Fruit fly (Drosophila melanogaster): ENCODE measurements around the gene salt.

Gene salt

dm6 chr3R:31771790-31772576 is 17.5 kb upstream of the salt start, which contains the start of the genes betaGlu and sip3 (continued):
- TF ChIP-seq oc (tag; optimal IDR thresholded peaks at IDR 0.05) = no peak
- no peak for TF ChIP-seq CG31224 (GFP tag; IDR thresholded peaks at IDR 0.05)
- no peak for TF ChIP-seq CG11560 (tag; IDR thresholded peaks at IDR 0.05)
- TF ChIP-seq HLH4C (GFP tag; IDR thresholded peaks at IDR 0.05; ENCODE audit: partially characterized antibody) = peak; percentile 93
- TF ChIP-seq Hr51 (GFP tag; optimal IDR thresholded peaks at IDR 0.05) = no peak
- no peak for TF ChIP-seq Vsx1 (GFP tag; optimal IDR thresholded peaks at IDR 0.05)
- TF ChIP-seq pnt (GFP tag; optimal IDR thresholded peaks at IDR 0.05) = no peak
- TF ChIP-seq CG9797 (GFP tag; optimal IDR thresholded peaks at IDR 0.05) = peak; percentile 52
- TF ChIP-seq CG5953 (GFP tag; IDR thresholded peaks at IDR 0.05) = no peak
- no peak for TF ChIP-seq CG15269 (tag; optimal IDR thresholded peaks at IDR 0.05)
- peak; percentile 91 for TF ChIP-seq nerfin-2 (GFP tag; IDR thresholded peaks at IDR 0.05; ENCODE audit: partially characterized antibody)
- peak; percentile 89 for TF ChIP-seq vnd (GFP tag; IDR thresholded peaks at IDR 0.05; ENCODE audit: partially characterized antibody)
- no peak for TF ChIP-seq CG7745 (tag; optimal IDR thresholded peaks at IDR 0.05)
- TF ChIP-seq scrt (GFP tag; optimal IDR thresholded peaks at IDR 0.05) = no peak
- TF ChIP-seq H15 (GFP tag; IDR thresholded peaks at IDR 0.05) = no peak
- TF ChIP-seq Hr39 (optimal IDR thresholded peaks at IDR 0.05) = no peak
- TF ChIP-seq wdn (GFP tag; IDR thresholded peaks at IDR 0.05) = no peak
- TF ChIP-seq CG17186 (GFP tag; optimal IDR thresholded peaks at IDR 0.05) = peak; percentile 55
- TF ChIP-seq ken (GFP tag; IDR thresholded peaks at IDR 0.05) = no peak
- no peak for TF ChIP-seq Gug (GFP tag; IDR thresholded peaks at IDR 0.05)
- no peak for TF ChIP-seq CG5245 (GFP tag; optimal IDR thresholded peaks at IDR 0.05)
- TF ChIP-seq Blimp-1 (GFP tag; optimal IDR thresholded peaks at IDR 0.05) = no peak
- TF ChIP-seq CG15696 (tag; optimal IDR thresholded peaks at IDR 0.05) = no peak
- TF ChIP-seq Pdp1 (GFP tag; optimal IDR thresholded peaks at IDR 0.05) = peak in 1 of 2 experiments; percentile 80
- no peak for TF ChIP-seq Fer3 (tag; optimal IDR thresholded peaks at IDR 0.05)
- TF ChIP-seq CG7963 (GFP tag; IDR thresholded peaks at IDR 0.05; ENCODE audit: partially characterized antibody) = peak; percentile 91
- TF ChIP-seq Stat92E (GFP tag; optimal IDR thresholded peaks at IDR 0.05) = no peak
- no peak for TF ChIP-seq CG30431 (GFP tag; optimal IDR thresholded peaks at IDR 0.05)
- no peak for TF ChIP-seq CG6254 (GFP tag; optimal IDR thresholded peaks at IDR 0.05)
- no peak for TF ChIP-seq CG11456 (GFP tag; IDR thresholded peaks at IDR 0.05)
- peak; percentile 13 for TF ChIP-seq Hsf (GFP tag; optimal IDR thresholded peaks at IDR 0.05)
- no peak for TF ChIP-seq Adf1 (GFP tag; IDR thresholded peaks at IDR 0.05)
- no peak for TF ChIP-seq Rx (GFP tag; IDR thresholded peaks at IDR 0.05)
- TF ChIP-seq dysf (GFP tag; IDR thresholded peaks at IDR 0.05) = no peak
- peak; percentile 41 for TF ChIP-seq CG8290 (GFP tag; optimal IDR thresholded peaks at IDR 0.05)
- TF ChIP-seq CG8290 (tag; optimal IDR thresholded peaks at IDR 0.05) = no peak
- peak; percentile 44 for TF ChIP-seq Abd-B (GFP tag; optimal IDR thresholded peaks at IDR 0.05)
- TF ChIP-seq eyg (GFP tag; optimal IDR thresholded peaks at IDR 0.05) = no peak
- peak; percentile 92 for TF ChIP-seq Opbp (GFP tag; IDR thresholded peaks at IDR 0.05; ENCODE audit: partially characterized antibody)
- TF ChIP-seq CG10267 (tag; optimal IDR thresholded peaks at IDR 0.05) = peak; percentile 37
- no peak for TF ChIP-seq Hey (tag; optimal IDR thresholded peaks at IDR 0.05)
- peak; percentile 20 for TF ChIP-seq sug (tag; optimal IDR thresholded peaks at IDR 0.05)
- TF ChIP-seq Dp (GFP tag; optimal IDR thresholded peaks at IDR 0.05) = peak; percentile 56
- no peak for TF ChIP-seq jumu (GFP tag; optimal IDR thresholded peaks at IDR 0.05)
- no peak for TF ChIP-seq Oli (tag; optimal IDR thresholded peaks at IDR 0.05)
- TF ChIP-seq CG6791 (GFP tag; IDR thresholded peaks at IDR 0.05; ENCODE audit: partially characterized antibody) = peak; percentile 90
- TF ChIP-seq gem (tag; optimal IDR thresholded peaks at IDR 0.05) = no peak
- TF ChIP-seq dm (GFP tag; optimal IDR thresholded peaks at IDR 0.05) = no peak
- TF ChIP-seq tio (GFP tag; optimal IDR thresholded peaks at IDR 0.05) = no peak

All from whole organism, embryonic.